Worm (Caenorhabditis elegans): ENCODE measurements around the gene R13H4.6.

ce11 chrV:11901260-11901659 lies 38.3 kb downstream of the R13H4.6 start:
- TF ChIP-seq lin-13 (tag; optimal IDR thresholded peaks at IDR 0.05): no peak
- no peak for TF ChIP-seq unc-120 (tag; optimal IDR thresholded peaks at IDR 0.05; ENCODE audit: poor library complexity, severe bottlenecking)
- no peak for TF ChIP-seq ham-2 (GFP tag; optimal IDR thresholded peaks at IDR 0.05)
- TF ChIP-seq blmp-1 (tag; optimal IDR thresholded peaks at IDR 0.05): no peak
- TF ChIP-seq unc-62 (GFP tag; optimal IDR thresholded peaks at IDR 0.05): no peak
- TF ChIP-seq lin-32 (GFP tag; optimal IDR thresholded peaks at IDR 0.05): no peak
- TF ChIP-seq sptf-1 (tag; optimal IDR thresholded peaks at IDR 0.05): no peak
- TF ChIP-seq elt-3 (tag; optimal IDR thresholded peaks at IDR 0.05): no peak
- TF ChIP-seq nhr-28 (tag; optimal IDR thresholded peaks at IDR 0.05): no peak
- no peak for TF ChIP-seq cnd-1 (tag; optimal IDR thresholded peaks at IDR 0.05)
- TF ChIP-seq ztf-11 (tag; optimal IDR thresholded peaks at IDR 0.05): no peak
